Fruit fly (Drosophila melanogaster) whole organism, embryonic: ENCODE results near the gene CG7101.

Experiments used
- Atf3 ChIP-seq: fragments of 200-800 bp; sonication (Bioruptor generic); optimal IDR thresholded peaks from 3 replicates; lab custom pipeline; 2016; ENCODE audit warnings: missing biosample characterization, missing genetic modification characterization
- Awh ChIP-seq: fragments of 200-800 bp; sonication (Bioruptor generic); IDR thresholded peaks from 2 replicates; pipeline ENCODE4, ENCODE4 v1.3.6; 2022; ENCODE audit warnings: missing biosample characterization, missing genetic modification characterization
- CG12391 ChIP-seq: fragments of 200-800 bp; sonication (Bioruptor generic); optimal IDR thresholded peaks from 3 replicates; lab custom pipeline; 2018; ENCODE audit warnings: missing biosample characterization, mild to moderate bottlenecking, missing genetic modification characterization, moderate library complexity
- CG16813 ChIP-seq: fragments of 200-800 bp; sonication (Bioruptor generic); IDR thresholded peaks from 3 replicates; pipeline ENCODE4 v1.3.6; 2022; ENCODE audit warnings: missing biosample characterization, missing genetic modification characterization; ENCODE audit not compliant: partially characterized antibody
- CG17568 ChIP-seq: fragments of 200-800 bp; sonication (Bioruptor generic); optimal IDR thresholded peaks from 2 replicates; lab custom pipeline; 2018; ENCODE audit warnings: missing biosample characterization, mild to moderate bottlenecking, missing genetic modification characterization, moderate library complexity
- CG18262 ChIP-seq: fragments of 200-800 bp; optimal IDR thresholded peaks from 3 replicates; lab custom pipeline; 2019; ENCODE audit warnings: missing biosample characterization, mild to moderate bottlenecking, missing genetic modification characterization, moderate library complexity
- CG9437 ChIP-seq: fragments of 200-800 bp; sonication (Bioruptor generic); optimal IDR thresholded peaks from 2 replicates; lab custom pipeline; 2018; ENCODE audit warnings: missing biosample characterization, mild to moderate bottlenecking, missing genetic modification characterization
- CG9609 ChIP-seq: fragments of 200-800 bp; sonication (Bioruptor generic); optimal IDR thresholded peaks from 3 replicates; lab custom pipeline; 2016; ENCODE audit warnings: missing biosample characterization, missing genetic modification characterization
- H15 ChIP-seq: fragments of 200-800 bp; sonication (Bioruptor generic); IDR thresholded peaks from 3 replicates; pipeline ENCODE4 v1.3.6; 2022; ENCODE audit warnings: missing biosample characterization, missing genetic modification characterization
- PHDP ChIP-seq: fragments of 200-800 bp; sonication (Bioruptor generic); optimal IDR thresholded peaks from 3 replicates; lab custom pipeline; 2018; ENCODE audit warnings: missing biosample characterization, mild to moderate bottlenecking, missing genetic modification characterization, moderate library complexity
- caup ChIP-seq: fragments of 200-800 bp; sonication (Bioruptor generic); optimal IDR thresholded peaks from 3 replicates; lab custom pipeline; 2017; ENCODE audit warnings: missing biosample characterization, mild to moderate bottlenecking, missing genetic modification characterization, moderate library complexity; ENCODE audit not compliant: severe bottlenecking
- esg ChIP-seq: fragments of 200-800 bp; sonication (Bioruptor generic); conservative IDR thresholded peaks from 2 replicates; pipeline ENCODE4 v1.3.6; 2022; ENCODE audit warnings: missing biosample characterization, missing genetic modification characterization

DNA sequence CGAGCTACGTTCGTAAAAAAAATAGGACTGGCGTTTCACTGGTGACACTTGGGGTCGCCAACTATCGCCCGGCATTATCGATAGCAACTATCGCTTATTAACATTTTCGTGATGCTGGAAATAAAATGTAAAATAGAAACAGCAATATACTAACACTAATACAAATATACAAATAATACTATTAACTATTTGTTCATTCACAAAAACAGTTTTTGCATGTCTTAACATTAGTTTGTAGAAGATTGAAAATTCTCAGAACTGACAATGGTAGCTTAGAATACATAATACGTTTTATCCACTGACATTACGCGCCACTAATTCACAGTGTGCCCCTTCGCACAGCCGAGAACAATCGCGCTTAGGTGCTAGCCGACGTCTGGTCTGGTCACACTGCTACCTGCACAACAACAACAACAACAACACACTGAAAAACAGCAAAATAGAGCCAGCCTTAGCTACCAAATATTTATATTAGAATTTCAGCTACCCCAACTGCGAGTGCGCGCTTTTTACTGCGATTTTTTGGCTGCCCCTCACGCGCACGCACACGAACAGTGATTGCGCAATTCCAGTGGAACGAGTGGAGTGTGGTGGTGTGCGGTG, 42.1 kb upstream of the CG7101 start, which contains the start of the genes CG6961 and S6KL:
- TF ChIP-seq Atf3 (no peak), PHDP (tag; lab: Kevin White, UChicago) (no peak), CG9609 (GFP tag; lab: Kevin White, UChicago) (no peak), CG9437 (no peak), CG17568 (GFP tag; lab: Kevin White, UChicago) (no peak), Awh (GFP tag; lab: Robert Waterston, UW) (no peak), CG16813 (peak; percentile 87), CG12391 (tag; lab: Kevin White, UChicago) (peak; percentile 34), H15 (GFP tag; lab: Robert Waterston, UW) (no peak), caup (no peak), esg (GFP tag; lab: Robert Waterston, UW) (no peak), CG18262 (no peak)
